Worm (Caenorhabditis elegans): ENCODE data around the gene hdl-1.

DNA sequence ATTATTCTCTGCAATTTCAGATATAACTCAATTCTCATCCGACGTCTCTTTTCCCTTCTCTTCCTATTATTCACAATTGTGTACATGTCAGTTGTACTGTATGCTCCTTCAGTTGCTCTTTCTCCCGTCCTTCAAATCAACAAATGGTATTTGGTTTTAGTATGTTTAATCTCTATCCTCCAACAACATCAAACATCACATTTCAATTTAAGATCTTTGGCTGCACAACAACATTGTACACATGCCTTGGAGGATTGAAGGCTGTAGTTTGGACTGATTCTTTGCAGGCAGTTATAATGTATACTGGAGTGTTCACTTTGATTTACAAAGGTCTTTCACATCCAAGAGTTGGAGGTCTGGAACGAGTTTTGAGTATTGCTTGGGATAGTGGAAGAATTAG lies 11.1 kb downstream of the hdl-1 start:
- TF ChIP-seq lin-11 (tag; optimal IDR thresholded peaks at IDR 0.05) (no peak), unc-42 (tag; optimal IDR thresholded peaks at IDR 0.05) (no peak)

Measured in whole organism, late embryonic.